Fruit fly (Drosophila melanogaster) S2 (cell line): ENCODE data around the gene CG11327.

Source experiments
- CG8478 ChIP-seq: fragments of >200 bp; optimal IDR thresholded peaks from 2 replicates; lab custom pipeline; 2018
- CTCF ChIP-seq, 2 experiments: fragments of >200 bp; optimal IDR thresholded peaks; 2 replicates each; lab custom pipeline; 2018

- TF ChIP-seq CG8478 (lab: Kevin White, UChicago) (no peak), CTCF (optimal IDR thresholded peaks at IDR 0.05; lab: Kevin White, UChicago) (no peak)
These were observed 9.7 kb upstream of the CG11327 start for dm6 chr2L:6696229-6696628.
